Fruit fly (Drosophila melanogaster) Kc167 (cell line): ENCODE data around the gene CG4502.

ENCODE experiments used
- Myc ChIP-seq: fragments of >200 bp; optimal IDR thresholded peaks from 2 replicates; lab custom pipeline; 2017; ENCODE audit warnings: missing external identifiers
- h ChIP-seq: fragments of >200 bp; optimal IDR thresholded peaks from 3 replicates; lab custom pipeline; 2018; ENCODE audit warnings: missing external identifiers
- insv ChIP-seq: fragments of >200 bp; optimal IDR thresholded peaks from 3 replicates; lab custom pipeline; 2018; ENCODE audit warnings: missing external identifiers
- psq ChIP-seq: fragments of >200 bp; optimal IDR thresholded peaks from 2 replicates; lab custom pipeline; 2017; ENCODE audit warnings: missing external identifiers
- ttk ChIP-seq: sonication (Bioruptor generic); optimal IDR thresholded peaks from 2 replicates; lab custom pipeline; 2017; ENCODE audit warnings: missing external identifiers

- TF ChIP-seq Myc = no peak
- TF ChIP-seq psq (lab: Kevin White, UChicago) = no peak
- no peak for TF ChIP-seq h (lab: Kevin White, UChicago)
- TF ChIP-seq ttk (lab: Kevin White, UChicago) = no peak
- no peak for TF ChIP-seq insv
Observed at dm6 chr2L:7150775-7151174, 53.3 kb downstream of the CG4502 start.
